Worm (Caenorhabditis elegans) whole organism, young adult: ENCODE results near the gene bus-1.

Experiments used
- B0035.1 ChIP-seq: sonication (generic microtip); optimal IDR thresholded peaks from 2 replicates; lab custom pipeline; 2016; ENCODE audit warnings: missing genetic modification characterization, mild to moderate bottlenecking, missing compliant biosample characterization, missing genotype, missing genetic modification reagents
- F37B4.10 ChIP-seq: fragments of 200-800 bp; sonication (Bioruptor generic); IDR thresholded peaks from 2 replicates; pipeline ENCODE4 v1.3.6; 2022; ENCODE audit warnings: missing genetic modification characterization, missing compliant biosample characterization
- dpl-1 ChIP-seq: fragments of 150-350 bp; optimal IDR thresholded peaks from 2 replicates; lab custom pipeline; 2014; ENCODE audit warnings: missing biosample characterization, missing genetic modification reagents, missing genetic modification characterization
- nhr-120 ChIP-seq: fragments of 200-800 bp; sonication (Bioruptor generic); IDR thresholded peaks from 2 replicates; pipeline ENCODE4 v1.3.6; 2022; ENCODE audit warnings: missing genetic modification characterization, missing compliant biosample characterization
- pha-4 ChIP-seq: fragments of 150-350 bp; sonication (generic microtip); optimal IDR thresholded peaks from 2 replicates; lab custom pipeline; 2014; ENCODE audit warnings: missing biosample characterization, missing genetic modification reagents, missing genetic modification characterization

ce11 chrV:9073322-9074038 is 48.9 kb upstream of the bus-1 start, which contains the start of gene oac-50:
- TF ChIP-seq B0035.1 (tag; lab: Kevin White, UChicago) (no peak), F37B4.10 (GFP tag; lab: Robert Waterston, UW) (no peak), pha-4 (tag; lab: Kevin White, UChicago) (no peak), nhr-120 (no peak), dpl-1 (GFP tag; lab: Kevin White, UChicago) (no peak)
